Worm (Caenorhabditis elegans) whole organism, L2 larva: ENCODE measurements around the gene C56C10.4.

Experiments
- C34F6.9 ChIP-seq: fragments of 150-350 bp; optimal IDR thresholded peaks from 2 replicates; lab custom pipeline; 2014; ENCODE audit warnings: missing biosample characterization, missing genetic modification characterization
- R02D3.7 ChIP-seq: fragments of 150-350 bp; optimal IDR thresholded peaks from 2 replicates; lab custom pipeline; 2014; ENCODE audit warnings: missing biosample characterization, missing genetic modification characterization
- Y55F3AM.14 ChIP-seq: fragments of 200-800 bp; sonication (Bioruptor generic); optimal IDR thresholded peaks from 2 replicates; lab custom pipeline; 2018; ENCODE audit warnings: mild to moderate bottlenecking, missing genetic modification characterization, missing compliant biosample characterization
- ZK546.5 ChIP-seq: sonication (generic microtip); optimal IDR thresholded peaks from 2 replicates; lab custom pipeline; 2017; ENCODE audit warnings: missing biosample characterization, missing genetic modification characterization
- alr-1 ChIP-seq: fragments of 150-350 bp; optimal IDR thresholded peaks from 2 replicates; lab custom pipeline; 2014; ENCODE audit warnings: missing biosample characterization, missing genetic modification characterization
- aly-2 ChIP-seq: fragments of 150-350 bp; optimal IDR thresholded peaks from 2 replicates; lab custom pipeline; 2014; ENCODE audit warnings: missing biosample characterization, missing genetic modification characterization
- ama-1 ChIP-seq: fragments of 150-350 bp; optimal IDR thresholded peaks from 2 replicates; lab custom pipeline; 2018; ENCODE audit warnings: inconsistent platforms
- blmp-1 ChIP-seq: sonication (generic microtip); optimal IDR thresholded peaks from 2 replicates; lab custom pipeline; 2017; ENCODE audit warnings: missing genetic modification characterization, mild to moderate bottlenecking, missing compliant biosample characterization, antibody characterized with exemption, moderate library complexity; ENCODE audit not compliant: insufficient read depth
- ceh-82 ChIP-seq: fragments of 150-350 bp; optimal IDR thresholded peaks from 2 replicates; lab custom pipeline; 2014; ENCODE audit warnings: missing biosample characterization, missing genetic modification characterization
- crh-2 ChIP-seq: sonication (generic microtip); optimal IDR thresholded peaks from 2 replicates; lab custom pipeline; 2017; ENCODE audit warnings: missing biosample characterization, missing genetic modification characterization
- dmd-4 ChIP-seq: sonication (generic microtip); optimal IDR thresholded peaks from 2 replicates; lab custom pipeline; 2017; ENCODE audit warnings: missing biosample characterization, missing genetic modification characterization
- egl-27 ChIP-seq: sonication (generic microtip); optimal IDR thresholded peaks from 3 replicates; lab custom pipeline; 2017; ENCODE audit warnings: missing biosample characterization, missing genetic modification reagents, missing genetic modification characterization
- fos-1 ChIP-seq: fragments of 150-350 bp; optimal IDR thresholded peaks from 2 replicates; lab custom pipeline; 2014; ENCODE audit warnings: missing biosample characterization, missing genetic modification characterization
- gmeb-1 ChIP-seq: fragments of 150-350 bp; optimal IDR thresholded peaks from 2 replicates; lab custom pipeline; 2014; ENCODE audit warnings: missing biosample characterization, missing genetic modification characterization
- lin-11 ChIP-seq: fragments of 150-350 bp; sonication (generic microtip); optimal IDR thresholded peaks from 2 replicates; lab custom pipeline; 2014; ENCODE audit warnings: missing biosample characterization, missing genetic modification characterization, inconsistent platforms, mixed read lengths
- lin-13 ChIP-seq: fragments of 150-350 bp; optimal IDR thresholded peaks from 2 replicates; lab custom pipeline; 2014; ENCODE audit warnings: missing biosample characterization, missing genetic modification reagents, missing genetic modification characterization
- lin-39 ChIP-seq: fragments of 150-350 bp; optimal IDR thresholded peaks from 2 replicates; lab custom pipeline; 2014; ENCODE audit warnings: missing biosample characterization, missing genetic modification reagents, missing genetic modification characterization
- lsy-2 ChIP-seq, 2 experiments: fragments of 150-350 bp in 1 of 2; sonication (generic microtip) in 1 of 2; optimal IDR thresholded peaks; 2 replicates each; lab custom pipeline; 2014 to 2017; ENCODE audit warnings: missing biosample characterization in 2 of 2, missing genetic modification characterization in 2 of 2
- mbf-1 ChIP-seq: sonication (generic microtip); optimal IDR thresholded peaks from 2 replicates; lab custom pipeline; 2017; ENCODE audit warnings: missing biosample characterization, missing genetic modification characterization
- mdl-1 ChIP-seq, 2 experiments: fragments of 150-350 bp in 1 of 2; sonication (generic microtip) in 1 of 2; optimal IDR thresholded peaks; 2 replicates each; lab custom pipeline; 2017; ENCODE audit warnings: missing biosample characterization in 2 of 2, missing genetic modification characterization in 2 of 2
- nhr-10 ChIP-seq: sonication (generic microtip); optimal IDR thresholded peaks from 2 replicates; lab custom pipeline; 2017; ENCODE audit warnings: missing biosample characterization, missing genetic modification characterization
- nhr-11 ChIP-seq: fragments of 150-350 bp; optimal IDR thresholded peaks from 2 replicates; lab custom pipeline; 2014; ENCODE audit warnings: missing biosample characterization, missing genetic modification characterization
- nhr-129 ChIP-seq: fragments of 150-350 bp; optimal IDR thresholded peaks from 2 replicates; lab custom pipeline; 2014; ENCODE audit warnings: missing biosample characterization, missing genetic modification characterization
- nhr-21 ChIP-seq: fragments of 150-350 bp; optimal IDR thresholded peaks from 2 replicates; lab custom pipeline; 2014; ENCODE audit warnings: missing biosample characterization, missing genetic modification characterization
- nhr-23 ChIP-seq: fragments of 150-350 bp; optimal IDR thresholded peaks from 2 replicates; lab custom pipeline; 2014; ENCODE audit warnings: missing biosample characterization, missing genetic modification reagents, missing genetic modification characterization
- nhr-237 ChIP-seq: fragments of 150-350 bp; optimal IDR thresholded peaks from 2 replicates; lab custom pipeline; 2014; ENCODE audit warnings: missing biosample characterization, missing genetic modification characterization
- peb-1 ChIP-seq: fragments of 150-350 bp; optimal IDR thresholded peaks from 2 replicates; lab custom pipeline; 2014; ENCODE audit warnings: missing biosample characterization, missing genetic modification characterization
- skn-1 ChIP-seq: sonication (generic microtip); optimal IDR thresholded peaks from 2 replicates; lab custom pipeline; 2017; ENCODE audit warnings: missing biosample characterization, missing genetic modification characterization
- sma-9 ChIP-seq, 2 experiments: fragments of 150-350 bp in 1 of 2; sonication (generic microtip) in 1 of 2; optimal IDR thresholded peaks; 2 replicates each; lab custom pipeline; 2014 to 2016; ENCODE audit warnings: missing genetic modification characterization in 2 of 2, mild to moderate bottlenecking in 1 of 2, missing biosample characterization in 1 of 2, missing compliant biosample characterization in 1 of 2, missing genetic modification reagents in 1 of 2, moderate library complexity in 1 of 2
- snpc-4 ChIP-seq: fragments of 150-350 bp; optimal IDR thresholded peaks from 2 replicates; lab custom pipeline; 2014; ENCODE audit warnings: missing biosample characterization, missing genetic modification characterization
- unc-55 ChIP-seq: fragments of 150-350 bp; sonication (generic microtip); optimal IDR thresholded peaks from 3 replicates; lab custom pipeline; 2014; ENCODE audit warnings: missing biosample characterization, missing genetic modification reagents, missing genetic modification characterization
- unc-62 ChIP-seq: fragments of 150-350 bp; optimal IDR thresholded peaks from 2 replicates; lab custom pipeline; 2014; ENCODE audit warnings: missing biosample characterization, missing genetic modification reagents, missing genetic modification characterization
- ztf-1 ChIP-seq: fragments of 200-800 bp; sonication (Bioruptor generic); conservative IDR thresholded peaks from 2 replicates; pipeline ENCODE4 v1.3.6; 2022; ENCODE audit warnings: missing genetic modification characterization, missing compliant biosample characterization
- ztf-11 ChIP-seq: sonication (generic microtip); optimal IDR thresholded peaks from 2 replicates; lab custom pipeline; 2017; ENCODE audit warnings: missing biosample characterization, missing genetic modification characterization
- ztf-4 ChIP-seq: fragments of 150-350 bp; optimal IDR thresholded peaks from 2 replicates; lab custom pipeline; 2014; ENCODE audit warnings: missing biosample characterization, missing genetic modification characterization

C56C10.4 gene

DNA sequence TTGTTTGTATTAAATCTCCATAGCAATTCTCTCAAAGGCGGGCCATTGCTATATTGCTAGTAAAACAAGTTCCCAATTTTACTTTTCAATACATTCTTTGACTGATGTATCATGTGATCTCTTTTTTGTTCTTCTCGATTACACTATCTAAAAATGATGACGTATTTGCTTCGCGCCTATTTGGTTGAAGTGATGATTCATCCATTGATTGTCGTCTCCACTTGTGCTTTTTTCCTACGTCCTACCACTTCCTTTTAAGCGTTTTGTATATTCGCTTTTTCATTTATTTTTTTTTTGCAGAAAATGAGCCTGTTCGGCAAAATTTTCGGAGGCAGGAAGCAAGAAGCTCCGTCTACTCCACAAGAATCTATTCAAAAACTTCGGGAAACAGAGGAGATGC, 6.5 kb downstream of the C56C10.4 start, which contains the start of gene vps-32.1:
TSS of gene vps-32.1 (plus strand) at position 301 of the 400 bp plus-strand sequence.
- peak; percentile 88 for TF ChIP-seq fos-1 (tag; lab: Kevin White, UChicago)
- no peak for TF ChIP-seq mdl-1 (tag; optimal IDR thresholded peaks at IDR 0.05; lab: Kevin White, UChicago)
- TF ChIP-seq blmp-1 (tag; lab: Kevin White, UChicago) = peak; percentile 25
- peak; percentile 29 for TF ChIP-seq crh-2
- TF ChIP-seq nhr-237 (tag; lab: Kevin White, UChicago) = no peak
- no peak for TF ChIP-seq R02D3.7 (tag; lab: Kevin White, UChicago)
- TF ChIP-seq lin-11 = no peak
- TF ChIP-seq nhr-129 (tag; lab: Kevin White, UChicago) = no peak
- no peak for TF ChIP-seq egl-27 (tag; lab: Kevin White, UChicago)
- TF ChIP-seq sma-9 (GFP tag; optimal IDR thresholded peaks at IDR 0.05; lab: Kevin White, UChicago) = peak; percentile 48
- TF ChIP-seq sma-9 (tag; optimal IDR thresholded peaks at IDR 0.05; lab: Kevin White, UChicago) = no peak
- no peak for TF ChIP-seq peb-1 (tag; lab: Kevin White, UChicago)
- TF ChIP-seq lin-13 = no peak
- TF ChIP-seq ztf-1 (GFP tag; lab: Robert Waterston, UW) = no peak
- no peak for TF ChIP-seq lin-39 (tag; lab: Kevin White, UChicago)

DNA sequence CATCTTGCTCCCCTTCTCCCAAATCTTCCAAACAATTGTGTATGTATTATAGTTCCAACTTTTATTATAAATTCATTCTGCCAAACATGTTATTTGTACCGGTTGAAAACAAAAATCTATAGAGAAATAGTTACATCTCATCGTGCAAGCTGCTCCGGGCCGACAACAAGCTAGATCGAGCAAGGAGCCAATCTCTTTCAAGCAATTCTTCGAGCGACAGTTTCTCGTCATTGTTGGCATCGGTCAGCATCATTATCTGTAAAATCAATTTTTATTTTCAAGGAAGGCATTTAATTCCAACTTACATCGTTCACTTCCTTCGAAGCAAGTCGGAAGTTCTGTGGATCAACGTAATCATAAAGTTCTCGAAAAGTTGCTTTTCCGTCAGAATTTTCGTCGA, 8.1 kb downstream of the C56C10.4 start:
- TF ChIP-seq ztf-11 (tag; lab: Kevin White, UChicago) (no peak), ama-1 (lab: Kevin White, UChicago) (no peak), fos-1 (tag; lab: Kevin White, UChicago) (no peak), gmeb-1 (tag; lab: Kevin White, UChicago) (no peak)

DNA sequence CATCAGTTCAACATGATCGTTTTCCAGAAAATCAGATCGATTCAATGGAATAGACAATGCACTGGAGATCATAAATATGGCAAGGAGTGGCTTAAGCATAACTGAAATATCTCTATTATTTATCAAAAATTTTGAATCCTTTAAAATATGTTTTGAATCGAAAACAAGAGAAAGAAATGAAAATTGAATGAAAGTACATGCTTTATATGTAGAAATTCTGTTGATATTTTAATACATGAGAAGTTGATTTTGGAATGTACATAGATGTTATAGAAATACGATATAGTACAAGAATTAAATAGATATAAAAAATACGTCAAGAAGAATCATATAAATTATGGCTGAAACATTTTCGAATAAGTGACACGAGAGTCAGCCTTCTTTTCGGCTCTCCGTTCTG, 9.4 kb downstream of the C56C10.4 start, which contains the start of gene C56C10.9:
TSS of gene C56C10.9 (minus strand) at position 101 of the 400 bp plus-strand sequence.
- TF ChIP-seq nhr-11 (tag; lab: Kevin White, UChicago) (no peak), ceh-82 (no peak)

DNA sequence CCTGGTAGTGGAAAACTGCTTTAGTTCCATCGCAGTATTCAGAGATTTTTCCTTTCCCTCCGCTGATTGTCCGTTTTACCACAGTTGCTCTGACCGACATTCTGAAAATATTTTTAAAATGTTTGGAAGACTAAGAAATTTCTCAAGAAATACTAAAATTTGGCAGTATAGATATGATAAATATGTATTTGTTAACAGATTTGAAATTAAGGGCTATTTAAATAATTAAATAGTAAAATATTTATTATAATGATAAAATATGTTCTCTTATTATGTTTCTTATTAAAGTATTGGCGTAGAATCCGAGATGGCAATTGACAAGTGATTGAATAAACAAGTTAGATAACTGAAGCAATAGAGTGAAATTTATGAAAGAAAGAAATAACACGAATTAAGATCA, 11.3 kb downstream of the C56C10.4 start, which contains the start of gene aipr-1:
TSS of gene aipr-1 (minus strand) at position 101 of the 400 bp plus-strand sequence.
- TF ChIP-seq nhr-237 (tag; lab: Kevin White, UChicago) (no peak), dmd-4 (no peak), snpc-4 (tag; lab: Kevin White, UChicago) (no peak), nhr-23 (tag; lab: Kevin White, UChicago) (no peak), lin-13 (no peak), ztf-1 (GFP tag; lab: Robert Waterston, UW) (no peak), ceh-82 (no peak), mdl-1 (tag; optimal IDR thresholded peaks at IDR 0.05; lab: Kevin White, UChicago) (no peak), crh-2 (no peak), blmp-1 (tag; lab: Kevin White, UChicago) (no peak), nhr-10 (no peak), peb-1 (tag; lab: Kevin White, UChicago) (no peak), Y55F3AM.14 (GFP tag; lab: Kevin White, UChicago) (no peak), mbf-1 (tag; lab: Kevin White, UChicago) (no peak), lin-39 (tag; lab: Kevin White, UChicago) (no peak), lin-11 (no peak), unc-62 (GFP tag; lab: Kevin White, UChicago) (no peak)

DNA sequence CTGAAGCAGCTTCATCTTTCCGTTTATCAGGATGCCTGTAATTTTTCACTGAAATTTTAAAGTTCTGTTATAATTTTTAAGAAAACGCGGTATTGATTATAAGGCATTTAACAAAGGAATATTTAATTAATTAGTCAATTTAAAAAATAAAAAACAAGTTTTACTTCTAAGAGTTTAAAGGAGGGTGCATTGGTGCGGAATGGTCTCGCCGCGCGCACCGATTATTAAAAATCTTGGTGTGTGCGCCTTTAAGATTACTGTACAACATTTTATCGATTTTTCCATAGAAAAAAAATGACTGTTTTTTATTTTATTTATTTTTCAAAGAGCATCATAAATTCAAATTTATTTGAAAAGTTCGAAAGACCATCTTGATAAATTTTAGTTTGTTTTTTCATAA, 14.6 kb downstream of the C56C10.4 start:
- TF ChIP-seq alr-1 (no peak), crh-2 (no peak), mdl-1 (tag; optimal IDR thresholded peaks at IDR 0.05; lab: Kevin White, UChicago) (no peak), peb-1 (tag; lab: Kevin White, UChicago) (no peak), unc-62 (GFP tag; lab: Kevin White, UChicago) (no peak), lin-13 (no peak), ztf-11 (tag; lab: Kevin White, UChicago) (no peak), nhr-10 (no peak), snpc-4 (tag; lab: Kevin White, UChicago) (no peak), unc-55 (GFP tag; lab: Kevin White, UChicago) (no peak)

DNA sequence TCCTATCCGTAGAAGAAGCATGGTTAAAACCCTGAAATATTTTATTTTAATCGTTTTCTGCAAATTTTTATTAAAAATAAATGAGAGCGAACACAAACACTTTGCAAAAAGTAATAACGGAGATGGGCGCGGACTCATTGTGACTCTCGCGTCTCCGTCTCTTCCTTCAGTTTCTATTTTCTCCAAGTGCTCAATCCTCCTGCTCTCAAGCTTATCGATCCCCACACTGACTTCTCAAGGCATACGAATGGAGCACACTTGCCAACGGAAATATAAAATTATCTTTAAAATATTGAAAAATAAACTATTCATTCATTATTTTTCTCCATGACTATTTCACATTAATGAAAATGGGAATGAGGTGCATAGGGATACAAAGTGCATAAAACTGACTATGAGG, 15.2 kb downstream of the C56C10.4 start, which contains the start of gene dnj-8:
TSS of gene dnj-8 (minus strand) at position 31 of the 400 bp plus-strand sequence.
- TF ChIP-seq C34F6.9 (tag; lab: Kevin White, UChicago) (peak; percentile 60), nhr-10 (no peak), ZK546.5 (tag; lab: Kevin White, UChicago) (no peak), snpc-4 (tag; lab: Kevin White, UChicago) (no peak), lin-13 (no peak), unc-55 (GFP tag; lab: Kevin White, UChicago) (peak; percentile 54), lsy-2 (tag; optimal IDR thresholded peaks at IDR 0.05; lab: Kevin White, UChicago) (peak in 1 of 2 experiments; percentile 6), lin-39 (tag; lab: Kevin White, UChicago) (no peak), alr-1 (no peak), aly-2 (tag; lab: Kevin White, UChicago) (no peak), blmp-1 (tag; lab: Kevin White, UChicago) (no peak), ztf-4 (tag; lab: Kevin White, UChicago) (no peak), skn-1 (no peak), ama-1 (lab: Kevin White, UChicago) (no peak), egl-27 (tag; lab: Kevin White, UChicago) (no peak), nhr-21 (tag; lab: Kevin White, UChicago) (no peak)
